Worm (Caenorhabditis elegans) whole organism, young adult: ENCODE results near the gene str-15.

ENCODE experiments used
- B0336.3 ChIP-seq: fragments of 200-800 bp; sonication (Bioruptor generic); IDR thresholded peaks from 2 replicates; pipeline ENCODE4 v1.3.6; 2022; ENCODE audit warnings: missing genetic modification characterization, missing compliant biosample characterization
- D2030.7 ChIP-seq: fragments of 200-800 bp; sonication (Bioruptor generic); IDR thresholded peaks from 2 replicates; pipeline ENCODE4 v1.3.6; 2022; ENCODE audit warnings: missing genetic modification reagents, missing genetic modification characterization, missing compliant biosample characterization
- K12H6.12 ChIP-seq: fragments of 200-800 bp; sonication (Bioruptor generic); optimal IDR thresholded peaks from 2 replicates; lab custom pipeline; 2018; ENCODE audit warnings: mild to moderate bottlenecking, missing genetic modification characterization, missing compliant biosample characterization
- ZK185.1 ChIP-seq: sonication (generic microtip); optimal IDR thresholded peaks from 2 replicates; lab custom pipeline; 2016; ENCODE audit warnings: mild to moderate bottlenecking, missing genetic modification characterization, missing compliant biosample characterization; ENCODE audit not compliant: poor library complexity, severe bottlenecking
- aptf-3 ChIP-seq: fragments of 200-800 bp; sonication (Bioruptor generic); IDR thresholded peaks from 2 replicates; pipeline ENCODE4 v1.3.6; 2022; ENCODE audit warnings: missing genetic modification characterization, missing compliant biosample characterization
- atf-7 ChIP-seq: sonication (generic microtip); optimal IDR thresholded peaks from 2 replicates; lab custom pipeline; 2017; ENCODE audit warnings: mild to moderate bottlenecking, missing genetic modification characterization, missing compliant biosample characterization
- athp-1 ChIP-seq: sonication (generic microtip); optimal IDR thresholded peaks from 2 replicates; lab custom pipeline; 2017; ENCODE audit warnings: mild to moderate bottlenecking, missing genetic modification characterization, missing compliant biosample characterization
- attf-6 ChIP-seq: fragments of 200-800 bp; sonication (Bioruptor generic); IDR thresholded peaks from 2 replicates; pipeline ENCODE4 v1.3.6; 2022; ENCODE audit warnings: missing genetic modification reagents, missing genetic modification characterization, missing compliant biosample characterization
- ceh-58 ChIP-seq: fragments of 200-800 bp; sonication (Bioruptor generic); IDR thresholded peaks from 2 replicates; pipeline ENCODE4 v1.3.6; 2022; ENCODE audit warnings: missing genetic modification characterization, missing compliant biosample characterization
- ceh-79 ChIP-seq: sonication (generic microtip); optimal IDR thresholded peaks from 2 replicates; lab custom pipeline; 2017; ENCODE audit warnings: mild to moderate bottlenecking, missing genetic modification characterization, missing compliant biosample characterization
- ceh-91 ChIP-seq: fragments of 200-800 bp; sonication (Bioruptor generic); IDR thresholded peaks from 2 replicates; pipeline ENCODE4 v1.3.6; 2022; ENCODE audit warnings: missing genetic modification reagents, missing genetic modification characterization, missing compliant biosample characterization
- dpff-1 ChIP-seq: sonication (generic microtip); optimal IDR thresholded peaks from 2 replicates; lab custom pipeline; 2017; ENCODE audit warnings: mild to moderate bottlenecking, missing genetic modification characterization, missing compliant biosample characterization
- efl-1 ChIP-seq: fragments of 150-350 bp; optimal IDR thresholded peaks from 2 replicates; lab custom pipeline; 2014; ENCODE audit warnings: missing biosample characterization, missing genetic modification reagents, missing genetic modification characterization
- egrh-3 ChIP-seq: fragments of 200-800 bp; sonication (Bioruptor generic); IDR thresholded peaks from 2 replicates; pipeline ENCODE4 v1.3.6; 2022; ENCODE audit warnings: missing genetic modification reagents, missing genetic modification characterization, missing compliant biosample characterization
- ets-4 ChIP-seq: fragments of 200-800 bp; sonication (Bioruptor generic); optimal IDR thresholded peaks from 2 replicates; lab custom pipeline; 2018; ENCODE audit warnings: mild to moderate bottlenecking, missing genetic modification characterization, missing compliant biosample characterization
- hrde-1 ChIP-seq: sonication (generic microtip); optimal IDR thresholded peaks from 2 replicates; lab custom pipeline; 2016; ENCODE audit warnings: missing genetic modification characterization, mild to moderate bottlenecking, missing compliant biosample characterization, moderate library complexity, missing genotype, missing genetic modification reagents, borderline replicate concordance
- let-526 ChIP-seq: fragments of 200-800 bp; sonication (Bioruptor generic); IDR thresholded peaks from 2 replicates; pipeline ENCODE4 v1.3.6; 2022; ENCODE audit warnings: missing genetic modification reagents, missing genetic modification characterization, missing compliant biosample characterization
- let-607 ChIP-seq, 2 experiments: fragments of 200-800 bp in 1 of 2; sonication (Bioruptor generic) in 1 of 2; sonication (generic microtip) in 1 of 2; optimal IDR thresholded peaks; 2 replicates each; lab custom pipeline; 2016 to 2018; ENCODE audit warnings: mild to moderate bottlenecking in 2 of 2, missing compliant biosample characterization in 2 of 2, missing genetic modification characterization in 2 of 2, moderate library complexity in 2 of 2, missing genotype in 1 of 2
- lin-35 ChIP-seq, 3 experiments: fragments of 150-350 bp in 2 of 3; sonication (generic microtip) in 1 of 3; optimal IDR thresholded peaks; 2 replicates each; lab custom pipeline; 2014 to 2018; ENCODE audit warnings: missing biosample characterization in 3 of 3, missing genetic modification characterization in 3 of 3, missing genetic modification reagents in 3 of 3
- lin-40 ChIP-seq: sonication (generic microtip); optimal IDR thresholded peaks from 2 replicates; lab custom pipeline; 2016; ENCODE audit warnings: missing genetic modification characterization, mild to moderate bottlenecking, missing compliant biosample characterization, missing genotype, missing genetic modification reagents
- lin-54 ChIP-seq: fragments of 200-800 bp; sonication (Bioruptor generic); optimal IDR thresholded peaks from 2 replicates; lab custom pipeline; 2018; ENCODE audit warnings: mild to moderate bottlenecking, missing genetic modification characterization, missing compliant biosample characterization
- lsy-27 ChIP-seq: sonication (generic microtip); optimal IDR thresholded peaks from 2 replicates; lab custom pipeline; 2017; ENCODE audit warnings: missing genetic modification characterization, mild to moderate bottlenecking, missing compliant biosample characterization, antibody characterized with exemption, missing genotype, borderline replicate concordance; ENCODE audit not compliant: insufficient read depth
- madf-10 ChIP-seq: sonication (generic microtip); optimal IDR thresholded peaks from 2 replicates; lab custom pipeline; 2016; ENCODE audit warnings: mild to moderate bottlenecking, missing genetic modification characterization, missing compliant biosample characterization
- mes-4 ChIP-seq: sonication (generic microtip); optimal IDR thresholded peaks from 2 replicates; lab custom pipeline; 2016; ENCODE audit warnings: missing genotype, missing genetic modification characterization, missing compliant biosample characterization
- nhr-27 ChIP-seq: fragments of 200-800 bp; sonication (Bioruptor generic); optimal IDR thresholded peaks from 2 replicates; lab custom pipeline; 2018; ENCODE audit warnings: mild to moderate bottlenecking, missing genetic modification characterization, moderate library complexity, missing compliant biosample characterization
- nhr-80 ChIP-seq: sonication (generic microtip); optimal IDR thresholded peaks from 2 replicates; lab custom pipeline; 2016; ENCODE audit warnings: missing genetic modification characterization, missing compliant biosample characterization
- pbrm-1 ChIP-seq: fragments of 200-800 bp; sonication (Bioruptor generic); IDR thresholded peaks from 2 replicates; pipeline ENCODE4 v1.3.6; 2022; ENCODE audit warnings: missing genetic modification reagents, missing genetic modification characterization, missing compliant biosample characterization
- pha-4 ChIP-seq: fragments of 150-350 bp; sonication (generic microtip); optimal IDR thresholded peaks from 2 replicates; lab custom pipeline; 2014; ENCODE audit warnings: missing biosample characterization, missing genetic modification reagents, missing genetic modification characterization
- rpc-1 ChIP-seq, 2 experiments: fragments of 150-350 bp in 1 of 2; sonication (generic microtip) in 1 of 2; optimal IDR thresholded peaks; 2 replicates each; lab custom pipeline; 2014 to 2018; ENCODE audit warnings: missing biosample characterization in 1 of 2, missing genetic modification characterization in 1 of 2, missing genetic modification reagents in 1 of 2, missing genotype in 1 of 2
- snpc-1.3 ChIP-seq: sonication (generic microtip); optimal IDR thresholded peaks from 2 replicates; lab custom pipeline; 2017; ENCODE audit warnings: missing genetic modification characterization, mild to moderate bottlenecking, missing compliant biosample characterization, antibody characterized with exemption, moderate library complexity, missing genotype, missing genetic modification reagents; ENCODE audit not compliant: insufficient read depth
- snpc-3.4 ChIP-seq: sonication (generic microtip); optimal IDR thresholded peaks from 2 replicates; lab custom pipeline; 2017; ENCODE audit warnings: missing genetic modification characterization, mild to moderate bottlenecking, missing compliant biosample characterization, antibody characterized with exemption, moderate library complexity, missing genotype, missing genetic modification reagents
- sptf-2 ChIP-seq: fragments of 200-800 bp; sonication (Bioruptor generic); optimal IDR thresholded peaks from 2 replicates; lab custom pipeline; 2018; ENCODE audit warnings: mild to moderate bottlenecking, missing genetic modification characterization, missing compliant biosample characterization
- zim-3 ChIP-seq: sonication (generic microtip); optimal IDR thresholded peaks from 2 replicates; lab custom pipeline; 2017; ENCODE audit warnings: mild to moderate bottlenecking, missing genetic modification characterization, moderate library complexity, missing compliant biosample characterization
- ztf-18 ChIP-seq: sonication (generic microtip); optimal IDR thresholded peaks from 2 replicates; lab custom pipeline; 2016; ENCODE audit warnings: missing genotype, mild to moderate bottlenecking, missing genetic modification characterization, missing compliant biosample characterization

str-15 gene

DNA sequence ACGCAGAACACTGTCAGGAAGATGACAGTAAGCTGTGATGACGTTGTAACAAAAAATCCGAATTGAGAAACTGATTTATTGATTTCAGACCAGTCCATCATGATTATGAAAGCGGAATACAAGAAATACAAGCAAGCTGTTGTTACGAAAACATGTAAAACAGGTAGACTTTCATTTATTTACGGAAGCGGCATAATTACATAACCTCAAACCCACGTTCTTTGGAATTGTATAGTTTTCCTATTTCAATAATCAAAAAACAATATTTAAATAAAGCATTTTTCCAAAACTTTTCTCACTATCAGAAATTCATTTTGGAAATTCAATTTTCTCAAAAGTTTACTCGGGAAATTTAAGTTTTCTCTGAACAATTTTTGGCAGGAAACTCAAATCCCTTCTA lies at the start of gene str-15:
Gene str-15 (minus strand): TSS at position 101 of the 400 bp plus-strand sequence.
- TF ChIP-seq zim-3 (tag; lab: Kevin White, UChicago) (no peak), D2030.7 (no peak), atf-7 (no peak), snpc-1.3 (tag; lab: Kevin White, UChicago) (no peak), nhr-27 (tag; lab: Kevin White, UChicago) (no peak), pbrm-1 (GFP tag; lab: Robert Waterston, UW) (no peak), ceh-91 (GFP tag; lab: Robert Waterston, UW) (no peak), ZK185.1 (tag; lab: Kevin White, UChicago) (no peak), snpc-3.4 (tag; lab: Kevin White, UChicago) (no peak), ets-4 (GFP tag; lab: Kevin White, UChicago) (no peak), lsy-27 (no peak), K12H6.12 (tag; lab: Kevin White, UChicago) (no peak), pha-4 (tag; lab: Kevin White, UChicago) (no peak), efl-1 (GFP tag; lab: Kevin White, UChicago) (no peak)
- TF ChIP-seq, all 124 proteins: peak for 0

DNA sequence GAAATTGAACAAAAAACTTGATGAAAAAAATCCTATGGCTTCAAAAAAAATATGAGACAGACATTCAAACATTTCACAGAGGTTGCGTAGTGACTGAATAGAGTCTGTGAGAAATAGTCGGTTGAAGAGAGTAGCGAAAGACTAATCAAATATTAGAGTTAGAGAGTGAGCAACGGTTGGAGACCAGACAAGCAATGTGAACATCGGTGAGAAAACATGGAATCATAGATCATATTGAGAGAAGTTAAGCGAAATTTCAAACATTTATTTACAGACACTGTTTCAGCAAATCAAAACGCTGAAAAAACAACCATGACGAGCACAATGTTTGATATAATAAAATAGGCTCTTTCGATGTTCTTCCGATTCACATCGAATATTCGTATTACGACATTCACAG lies 48.0 kb upstream of the str-15 start:
- TF ChIP-seq attf-6 (GFP tag; lab: Robert Waterston, UW) (no peak), let-526 (GFP tag; lab: Robert Waterston, UW) (no peak), hrde-1 (tag; lab: Kevin White, UChicago) (no peak), D2030.7 (no peak), ets-4 (GFP tag; lab: Kevin White, UChicago) (no peak), let-607 (tag; optimal IDR thresholded peaks at IDR 0.05; lab: Kevin White, UChicago) (no peak)

DNA sequence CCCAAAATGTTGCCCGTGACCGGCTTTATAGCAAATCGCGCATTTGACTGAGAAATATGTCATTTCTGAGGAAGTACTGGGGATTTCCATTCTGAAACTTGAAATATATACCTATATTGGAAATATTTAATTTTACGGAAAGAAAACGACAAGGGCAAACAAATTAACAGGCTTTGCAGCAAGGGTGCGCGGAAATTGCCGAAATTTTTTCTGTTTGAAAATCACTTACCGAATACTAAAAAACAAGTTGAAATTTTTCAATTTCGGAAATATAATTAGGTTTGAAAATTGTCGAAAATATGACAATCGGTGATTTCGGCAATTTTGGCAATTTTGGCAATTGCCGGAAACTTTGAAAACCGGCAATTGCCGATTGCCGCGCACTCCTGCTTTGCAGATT lies 47.2 kb upstream of the str-15 start, which contains the start of gene nhr-54:
Gene nhr-54 (minus strand): TSS at position 101 of the 400 bp plus-strand sequence.
- TF ChIP-seq madf-10 (tag; lab: Kevin White, UChicago) (no peak), lin-35 (GFP tag; optimal IDR thresholded peaks at IDR 0.05; lab: Kevin White, UChicago) (no peak), dpff-1 (tag; lab: Kevin White, UChicago) (no peak), rpc-1 (optimal IDR thresholded peaks at IDR 0.05; lab: Kevin White, UChicago) (no peak), rpc-1 (tag; optimal IDR thresholded peaks at IDR 0.05; lab: Kevin White, UChicago) (no peak), atf-7 (no peak), aptf-3 (GFP tag; lab: Robert Waterston, UW) (no peak), lin-40 (tag; lab: Kevin White, UChicago) (no peak), ceh-58 (GFP tag; lab: Robert Waterston, UW) (no peak), ceh-79 (no peak), athp-1 (tag; lab: Kevin White, UChicago) (no peak), lin-54 (GFP tag; lab: Kevin White, UChicago) (no peak), ztf-18 (no peak), nhr-80 (tag; lab: Kevin White, UChicago) (no peak), egrh-3 (GFP tag; lab: Robert Waterston, UW) (no peak), sptf-2 (GFP tag; lab: Kevin White, UChicago) (no peak), B0336.3 (GFP tag; lab: Robert Waterston, UW) (no peak), mes-4 (no peak)
